Worm (Caenorhabditis elegans) whole organism, L4 larva: ENCODE results near the gene lido-15.

Source experiments
- aly-2 ChIP-seq: sonication (generic microtip); optimal IDR thresholded peaks from 2 replicates; lab custom pipeline; 2018; ENCODE audit warnings: missing biosample characterization, missing genetic modification characterization
- ceh-82 ChIP-seq: sonication (generic microtip); optimal IDR thresholded peaks from 2 replicates; lab custom pipeline; 2017; ENCODE audit warnings: missing biosample characterization, missing genetic modification characterization
- lin-15B ChIP-seq: fragments of 150-350 bp; sonication (generic microtip); optimal IDR thresholded peaks from 3 replicates; lab custom pipeline; 2014; ENCODE audit warnings: missing biosample characterization, missing genetic modification characterization
- mdl-1 ChIP-seq, 2 experiments: fragments of 150-350 bp in 1 of 2; sonication (generic microtip) in 1 of 2; optimal IDR thresholded peaks; 2 replicates each; lab custom pipeline; 2014 to 2017; ENCODE audit warnings: missing biosample characterization in 2 of 2, missing genetic modification characterization in 2 of 2
- mep-1 ChIP-seq: fragments of 150-350 bp; sonication (generic microtip); optimal IDR thresholded peaks from 3 replicates; lab custom pipeline; 2014; ENCODE audit warnings: missing biosample characterization, missing genetic modification characterization
- nhr-6 ChIP-seq: fragments of 150-350 bp; optimal IDR thresholded peaks from 2 replicates; lab custom pipeline; 2014; ENCODE audit warnings: missing biosample characterization, missing genetic modification characterization
- pha-4 ChIP-seq, 2 experiments: fragments of 150-350 bp in 1 of 2; fragments of 200-800 bp in 1 of 2; sonication (Bioruptor generic) in 1 of 2; IDR thresholded peaks in 1 of 2; optimal IDR thresholded peaks in 1 of 2; 2 replicates each; pipeline versions ENCODE4 v1.3.6 to Lab custom; 2014 to 2022; ENCODE audit warnings: missing genetic modification characterization in 2 of 2, missing genetic modification reagents in 2 of 2, missing biosample characterization in 1 of 2, missing compliant biosample characterization in 1 of 2

DNA sequence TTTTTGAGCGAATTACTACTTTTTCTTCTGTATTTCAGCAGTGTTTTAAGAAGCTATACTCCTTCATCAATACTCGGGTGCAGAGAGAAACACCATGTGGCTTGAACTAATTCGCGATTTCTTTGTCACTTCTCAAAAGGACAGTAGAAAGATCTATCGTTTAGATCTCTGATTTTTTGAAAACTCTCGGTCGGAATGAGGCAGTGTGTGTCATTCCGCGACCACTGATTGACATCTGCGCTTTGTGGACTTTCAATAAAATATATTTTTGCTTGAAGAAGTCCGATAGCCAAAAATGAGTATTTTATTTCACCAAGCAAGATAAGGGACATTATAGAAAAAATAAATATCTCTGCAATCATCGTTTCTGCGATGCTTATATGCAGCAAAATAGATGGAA, 50.0 kb downstream of the lido-15 start:
- TF ChIP-seq ceh-82 (tag; lab: Kevin White, UChicago) (no peak), mep-1 (tag; lab: Kevin White, UChicago) (no peak), aly-2 (tag; lab: Kevin White, UChicago) (no peak), pha-4 (GFP tag; IDR thresholded peaks at IDR 0.05; lab: Robert Waterston, UW) (no peak), pha-4 (tag; optimal IDR thresholded peaks at IDR 0.05; lab: Kevin White, UChicago) (no peak), lin-15B (tag; lab: Kevin White, UChicago) (no peak), nhr-6 (no peak), mdl-1 (tag; optimal IDR thresholded peaks at IDR 0.05; lab: Kevin White, UChicago) (no peak)
